Worm (Caenorhabditis elegans): Measurements from ENCODE around the gene C11G6.2.

The C11G6.2 gene

ce11 chrX:16341838-16342237 lies 13.4 kb downstream of the C11G6.2 start:
- TF ChIP-seq ets-7 (tag; optimal IDR thresholded peaks at IDR 0.05) (no peak), aly-1 (tag; optimal IDR thresholded peaks at IDR 0.05) (no peak), flt-1 (GFP tag; IDR thresholded peaks at IDR 0.05) (no peak), B0310.2 (tag; optimal IDR thresholded peaks at IDR 0.05) (no peak), ceh-13 (GFP tag; optimal IDR thresholded peaks at IDR 0.05) (no peak), hmg-4 (GFP tag; optimal IDR thresholded peaks at IDR 0.05) (no peak), scrt-1 (GFP tag; IDR thresholded peaks at IDR 0.05) (no peak), tbx-37 (GFP tag; conservative IDR thresholded peaks at IDR 0.05) (no peak), ama-1 (optimal IDR thresholded peaks at IDR 0.05) (no peak), F13C5.2 (tag; optimal IDR thresholded peaks at IDR 0.05) (no peak), hnd-1 (tag; optimal IDR thresholded peaks at IDR 0.05) (no peak), hmbx-1 (tag; optimal IDR thresholded peaks at IDR 0.05) (no peak)

ce11 chrX:16342256-16342655 lies 13.8 kb downstream of the C11G6.2 start:
- no peak for TF ChIP-seq sea-1 (GFP tag; conservative IDR thresholded peaks at IDR 0.05)
- TF ChIP-seq flt-1 (GFP tag; IDR thresholded peaks at IDR 0.05), result no peak
- TF ChIP-seq ama-1 (optimal IDR thresholded peaks at IDR 0.05), result no peak
- no peak for TF ChIP-seq tbx-37 (GFP tag; conservative IDR thresholded peaks at IDR 0.05)
- TF ChIP-seq tra-4 (tag; optimal IDR thresholded peaks at IDR 0.05), result no peak
- no peak for TF ChIP-seq hmg-4 (GFP tag; optimal IDR thresholded peaks at IDR 0.05)
- no peak for TF ChIP-seq pes-1 (GFP tag; IDR thresholded peaks at IDR 0.05)
- no peak for TF ChIP-seq hnd-1 (tag; optimal IDR thresholded peaks at IDR 0.05)
- no peak for TF ChIP-seq ets-7 (tag; optimal IDR thresholded peaks at IDR 0.05)
- no peak for TF ChIP-seq ceh-13 (GFP tag; optimal IDR thresholded peaks at IDR 0.05)
- TF ChIP-seq hmbx-1 (tag; optimal IDR thresholded peaks at IDR 0.05), result no peak
- no peak for TF ChIP-seq scrt-1 (GFP tag; IDR thresholded peaks at IDR 0.05)
- TF ChIP-seq aly-1 (tag; optimal IDR thresholded peaks at IDR 0.05), result no peak
- no peak for TF ChIP-seq ceh-36 (tag; optimal IDR thresholded peaks at IDR 0.05)
- TF ChIP-seq tbx-11 (GFP tag; IDR thresholded peaks at IDR 0.05), result no peak
- no peak for TF ChIP-seq B0310.2 (tag; optimal IDR thresholded peaks at IDR 0.05)

DNA sequence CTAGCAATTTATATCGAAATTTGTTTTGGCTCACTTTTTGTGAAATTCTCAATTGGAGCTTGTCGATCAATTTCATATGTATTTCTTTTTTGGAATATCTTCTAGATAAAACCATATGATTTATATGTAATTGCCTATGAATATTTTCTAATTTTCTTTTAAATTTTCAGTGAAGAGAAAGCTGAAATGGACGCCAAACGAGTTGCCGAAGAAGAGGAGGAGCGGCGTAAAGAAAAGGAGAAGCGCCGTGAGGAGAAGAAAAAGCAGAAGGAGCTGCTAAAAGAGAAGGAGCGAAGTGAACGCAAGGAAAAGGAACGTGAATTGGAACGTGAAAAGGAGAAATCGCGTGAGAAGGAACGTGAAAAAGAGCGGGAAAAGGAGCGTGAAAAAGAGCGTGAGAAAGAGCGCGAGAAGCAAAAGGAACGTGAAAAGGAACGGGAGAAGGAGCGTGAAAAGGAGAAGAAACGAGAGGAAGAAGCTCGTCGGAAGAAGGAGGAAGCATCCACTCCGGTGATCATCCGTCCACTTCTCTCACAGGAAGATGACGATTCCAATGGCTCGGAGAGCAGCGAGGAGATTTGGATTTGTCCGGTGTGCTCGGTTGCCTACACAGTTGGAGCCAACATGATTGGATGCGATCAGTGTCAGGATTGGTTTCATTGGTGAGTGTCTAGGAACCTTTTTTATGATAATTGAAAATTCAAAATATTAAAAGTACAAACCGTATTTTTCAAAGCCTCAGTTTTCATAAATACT lies 15.6 kb downstream of the C11G6.2 start:
- TF ChIP-seq pes-1 (GFP tag; IDR thresholded peaks at IDR 0.05) (no peak), F13C5.2 (tag; optimal IDR thresholded peaks at IDR 0.05) (no peak), hnd-1 (tag; optimal IDR thresholded peaks at IDR 0.05) (no peak), hmg-4 (GFP tag; optimal IDR thresholded peaks at IDR 0.05) (no peak)

DNA sequence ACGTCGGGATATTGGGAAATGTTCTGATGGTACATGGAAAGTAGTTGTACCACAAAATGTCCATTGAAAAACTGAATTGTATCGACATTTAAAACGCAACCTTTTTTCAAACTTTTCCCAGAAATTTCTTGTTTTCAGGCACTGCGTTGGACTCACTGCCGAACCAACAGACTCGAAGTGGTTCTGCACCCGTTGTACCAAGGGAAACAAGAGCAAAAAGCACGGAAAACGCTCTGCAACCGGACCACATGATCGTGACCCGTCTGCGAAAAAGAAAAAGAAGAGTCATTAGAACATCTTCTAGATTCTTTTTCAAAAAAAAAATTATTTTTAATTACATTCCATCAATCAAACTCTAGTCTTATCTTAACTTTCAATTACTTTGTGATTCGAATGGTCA lies 16.9 kb downstream of the C11G6.2 start:
- no peak for TF ChIP-seq pes-1 (GFP tag; IDR thresholded peaks at IDR 0.05)
- TF ChIP-seq ceh-13 (GFP tag; optimal IDR thresholded peaks at IDR 0.05), result no peak
- TF ChIP-seq aly-1 (tag; optimal IDR thresholded peaks at IDR 0.05), result no peak
- no peak for TF ChIP-seq hnd-1 (tag; optimal IDR thresholded peaks at IDR 0.05)
- no peak for TF ChIP-seq tra-4 (tag; optimal IDR thresholded peaks at IDR 0.05)
- no peak for TF ChIP-seq ets-7 (tag; optimal IDR thresholded peaks at IDR 0.05)
- no peak for TF ChIP-seq flt-1 (GFP tag; IDR thresholded peaks at IDR 0.05)
- TF ChIP-seq hmg-4 (GFP tag; optimal IDR thresholded peaks at IDR 0.05), result no peak
- no peak for TF ChIP-seq sea-1 (GFP tag; conservative IDR thresholded peaks at IDR 0.05)
- no peak for TF ChIP-seq ama-1 (optimal IDR thresholded peaks at IDR 0.05)
- no peak for TF ChIP-seq scrt-1 (GFP tag; IDR thresholded peaks at IDR 0.05)
- TF ChIP-seq tbx-37 (GFP tag; conservative IDR thresholded peaks at IDR 0.05), result no peak
- TF ChIP-seq B0310.2 (tag; optimal IDR thresholded peaks at IDR 0.05), result no peak
- no peak for TF ChIP-seq tbx-11 (GFP tag; IDR thresholded peaks at IDR 0.05)
- no peak for TF ChIP-seq F13C5.2 (tag; optimal IDR thresholded peaks at IDR 0.05)
- no peak for TF ChIP-seq hmbx-1 (tag; optimal IDR thresholded peaks at IDR 0.05)
- no peak for TF ChIP-seq ceh-36 (tag; optimal IDR thresholded peaks at IDR 0.05)

DNA sequence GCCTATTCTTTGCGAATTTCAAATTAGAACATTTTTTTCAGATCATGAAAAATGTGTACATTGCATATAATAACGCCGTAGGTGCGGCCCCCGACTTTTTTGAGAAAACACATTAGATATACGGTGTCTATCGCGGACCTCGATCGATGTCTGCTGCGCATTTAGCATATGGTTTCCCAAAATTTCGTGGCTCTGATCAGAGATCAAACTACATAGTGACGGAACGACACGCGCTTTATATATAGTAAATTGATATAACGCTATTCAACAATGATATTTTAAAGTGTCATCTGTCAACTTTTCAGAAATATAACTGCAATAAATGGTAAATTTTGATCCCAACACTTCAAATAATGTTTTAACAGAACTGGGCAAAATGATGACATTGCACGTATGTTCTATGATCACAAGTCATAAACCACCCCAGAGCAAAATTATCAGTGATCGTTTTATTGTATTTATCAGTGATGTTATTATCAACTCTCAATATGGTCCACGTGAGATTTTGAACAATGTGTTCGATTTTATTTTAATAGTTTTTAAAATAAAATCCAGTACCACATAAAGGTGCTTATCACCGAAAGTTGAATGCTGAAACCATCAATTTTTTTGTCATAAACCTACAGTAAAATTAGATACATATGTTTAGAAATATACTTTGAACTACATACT lies 17.9 kb downstream of the C11G6.2 start:
- TF ChIP-seq scrt-1 (GFP tag; IDR thresholded peaks at IDR 0.05) (no peak), ets-7 (tag; optimal IDR thresholded peaks at IDR 0.05) (no peak), B0310.2 (tag; optimal IDR thresholded peaks at IDR 0.05) (no peak), ceh-36 (tag; optimal IDR thresholded peaks at IDR 0.05) (no peak), hnd-1 (tag; optimal IDR thresholded peaks at IDR 0.05) (no peak), ceh-13 (GFP tag; optimal IDR thresholded peaks at IDR 0.05) (no peak), hmbx-1 (tag; optimal IDR thresholded peaks at IDR 0.05) (no peak)

- TF ChIP-seq ets-7 (tag; optimal IDR thresholded peaks at IDR 0.05) (no peak), hnd-1 (tag; optimal IDR thresholded peaks at IDR 0.05) (no peak), tbx-37 (GFP tag; conservative IDR thresholded peaks at IDR 0.05) (no peak), sea-1 (GFP tag; conservative IDR thresholded peaks at IDR 0.05) (no peak), ceh-36 (tag; optimal IDR thresholded peaks at IDR 0.05) (no peak), aly-1 (tag; optimal IDR thresholded peaks at IDR 0.05) (no peak), B0310.2 (tag; optimal IDR thresholded peaks at IDR 0.05) (no peak), tbx-11 (GFP tag; IDR thresholded peaks at IDR 0.05) (no peak), scrt-1 (GFP tag; IDR thresholded peaks at IDR 0.05) (no peak), flt-1 (GFP tag; IDR thresholded peaks at IDR 0.05) (no peak), pes-1 (GFP tag; IDR thresholded peaks at IDR 0.05) (no peak), hmbx-1 (tag; optimal IDR thresholded peaks at IDR 0.05) (no peak), ceh-13 (GFP tag; optimal IDR thresholded peaks at IDR 0.05) (no peak), hmg-4 (GFP tag; optimal IDR thresholded peaks at IDR 0.05) (no peak), tra-4 (tag; optimal IDR thresholded peaks at IDR 0.05) (no peak), ama-1 (optimal IDR thresholded peaks at IDR 0.05) (no peak), F13C5.2 (tag; optimal IDR thresholded peaks at IDR 0.05) (no peak)
Measured at ce11 chrX:16349019-16349418, 20.6 kb downstream of the C11G6.2 start.

ce11 chrX:16352503-16352902 lies 24.1 kb downstream of the C11G6.2 start:
- TF ChIP-seq scrt-1 (GFP tag; IDR thresholded peaks at IDR 0.05), result no peak
- no peak for TF ChIP-seq pes-1 (GFP tag; IDR thresholded peaks at IDR 0.05)
- no peak for TF ChIP-seq tbx-11 (GFP tag; IDR thresholded peaks at IDR 0.05)
- TF ChIP-seq flt-1 (GFP tag; IDR thresholded peaks at IDR 0.05), result no peak
- TF ChIP-seq hmg-4 (GFP tag; optimal IDR thresholded peaks at IDR 0.05), result no peak
- no peak for TF ChIP-seq hnd-1 (tag; optimal IDR thresholded peaks at IDR 0.05)
